Worm (Caenorhabditis elegans): ENCODE results near the gene R09E10.6.
A peak's percentile ranks its signal among the peaks of the same experiment; 100 is the strongest.

Gene R09E10.6

DNA sequence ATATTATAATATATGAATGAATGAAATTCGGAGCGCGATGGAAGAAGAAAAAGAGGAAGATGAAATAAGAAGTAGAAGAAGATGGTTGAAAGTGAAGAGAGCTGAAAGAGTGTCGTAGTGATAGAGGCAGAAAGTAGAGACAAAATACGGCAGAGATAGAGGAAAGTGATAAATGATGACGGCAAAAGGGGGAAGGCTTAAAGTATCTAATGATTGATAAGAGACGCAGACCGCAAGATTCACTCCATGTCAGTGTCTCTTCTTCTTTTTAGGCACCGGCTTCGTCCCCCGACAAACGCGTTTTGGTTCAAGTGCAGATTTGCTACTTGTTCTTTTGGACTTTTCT lies 48.4 kb upstream of the R09E10.6 start (continued):
- TF ChIP-seq snu-23 (GFP tag; optimal IDR thresholded peaks at IDR 0.05) (peak; percentile 47), F16B12.6 (tag; optimal IDR thresholded peaks at IDR 0.05) (no peak), ceh-90 (tag; optimal IDR thresholded peaks at IDR 0.05) (no peak), fkh-4 (tag; optimal IDR thresholded peaks at IDR 0.05; ENCODE audit: borderline replicate concordance) (no peak), rnt-1 (tag; optimal IDR thresholded peaks at IDR 0.05) (peak; percentile 71), fkh-10 (GFP tag; optimal IDR thresholded peaks at IDR 0.05) (no peak), swsn-7 (tag; optimal IDR thresholded peaks at IDR 0.05) (peak; percentile 64), zip-4 (GFP tag; optimal IDR thresholded peaks at IDR 0.05) (no peak), fkh-8 (tag; optimal IDR thresholded peaks at IDR 0.05) (peak; percentile 88), ztf-4 (tag; optimal IDR thresholded peaks at IDR 0.05) (no peak), C34B4.2 (tag; optimal IDR thresholded peaks at IDR 0.05) (no peak), efl-3 (GFP tag; optimal IDR thresholded peaks at IDR 0.05) (no peak), elt-3 (tag; optimal IDR thresholded peaks at IDR 0.05) (peak in 3 of 6 experiments; percentile 39 to 90 (median 60)), lin-35 (GFP tag; optimal IDR thresholded peaks at IDR 0.05) (peak in 1 of 2 experiments; percentile 50), mdl-1 (tag; optimal IDR thresholded peaks at IDR 0.05) (peak in 1 of 2 experiments; percentile 45), blmp-1 (tag; optimal IDR thresholded peaks at IDR 0.05) (peak; percentile 98), mep-1 (tag; optimal IDR thresholded peaks at IDR 0.05) (no peak), egl-27 (tag; optimal IDR thresholded peaks at IDR 0.05) (peak in 1 of 2 experiments; percentile 45), nhr-237 (tag; optimal IDR thresholded peaks at IDR 0.05) (no peak), alr-1 (tag; optimal IDR thresholded peaks at IDR 0.05; ENCODE audit: borderline replicate concordance) (no peak), pag-3 (tag; optimal IDR thresholded peaks at IDR 0.05; ENCODE audit: borderline replicate concordance, insufficient read depth) (no peak), hlh-17 (GFP tag; optimal IDR thresholded peaks at IDR 0.05; ENCODE audit: borderline replicate concordance) (no peak), mab-9 (GFP tag; IDR thresholded peaks at IDR 0.05) (0 out of 2 replicates have a peak, but pooled peaks have one; percentile 10), aly-2 (tag; optimal IDR thresholded peaks at IDR 0.05) (no peak), hpl-2 (GFP tag; optimal IDR thresholded peaks at IDR 0.05) (peak; percentile 15), unc-98 (GFP tag; IDR thresholded peaks at IDR 0.05) (no peak), ztf-11 (tag; optimal IDR thresholded peaks at IDR 0.05) (no peak), vab-15 (tag; optimal IDR thresholded peaks at IDR 0.05) (no peak), nhr-85 (tag) (peak; percentile 68), nhr-47 (tag; optimal IDR thresholded peaks at IDR 0.05) (peak; percentile 67), nhr-28 (tag; optimal IDR thresholded peaks at IDR 0.05) (no peak), dsc-1 (tag; optimal IDR thresholded peaks at IDR 0.05) (peak; percentile 64), zag-1 (tag; optimal IDR thresholded peaks at IDR 0.05) (no peak), egl-13 (tag; optimal IDR thresholded peaks at IDR 0.05) (peak; percentile 75), lin-39 (tag; optimal IDR thresholded peaks at IDR 0.05) (peak; percentile 67), ceh-82 (tag; optimal IDR thresholded peaks at IDR 0.05) (peak in 1 of 3 experiments; percentile 40), nhr-71 (tag; optimal IDR thresholded peaks at IDR 0.05) (peak; percentile 85)

- TF ChIP-seq irx-1 (tag; optimal IDR thresholded peaks at IDR 0.05) (no peak), lin-39 (tag; optimal IDR thresholded peaks at IDR 0.05) (peak; percentile 64), ceh-63 (GFP tag; optimal IDR thresholded peaks at IDR 0.05) (no peak), xbp-1 (tag; optimal IDR thresholded peaks at IDR 0.05) (no peak), skn-1 (tag; optimal IDR thresholded peaks at IDR 0.05) (peak; percentile 4), ceh-82 (tag; optimal IDR thresholded peaks at IDR 0.05) (peak in 1 of 3 experiments; percentile 53), fkh-4 (tag; optimal IDR thresholded peaks at IDR 0.05; ENCODE audit: borderline replicate concordance) (no peak), lin-14 (GFP tag; optimal IDR thresholded peaks at IDR 0.05) (peak; percentile 9), unc-86 (tag; optimal IDR thresholded peaks at IDR 0.05) (peak; percentile 62), unc-98 (GFP tag; IDR thresholded peaks at IDR 0.05) (no peak), ztf-11 (tag; optimal IDR thresholded peaks at IDR 0.05) (peak in 1 of 2 experiments; percentile 27), fkh-10 (GFP tag; optimal IDR thresholded peaks at IDR 0.05) (peak; percentile 48), sptf-1 (tag; optimal IDR thresholded peaks at IDR 0.05) (no peak), unc-130 (tag; optimal IDR thresholded peaks at IDR 0.05) (peak; percentile 35), ces-1 (GFP tag; optimal IDR thresholded peaks at IDR 0.05) (peak; percentile 34), Y116A8C.19 (tag; optimal IDR thresholded peaks at IDR 0.05; ENCODE audit: borderline replicate concordance) (no peak), mef-2 (tag; optimal IDR thresholded peaks at IDR 0.05) (peak; percentile 9), nhr-19 (GFP tag; conservative IDR thresholded peaks at IDR 0.05) (peak; percentile 36; the same call in 1 of the 2 replicates), mdl-1 (tag; optimal IDR thresholded peaks at IDR 0.05) (peak in 1 of 2 experiments; percentile 18), rnt-1 (tag; optimal IDR thresholded peaks at IDR 0.05) (peak; percentile 72), elt-3 (tag; optimal IDR thresholded peaks at IDR 0.05) (no peak), sox-4 (tag; optimal IDR thresholded peaks at IDR 0.05) (no peak)
Measured at ce11 chrIV:10341618-10342360, 47.9 kb upstream of the R09E10.6 start.

Measured in whole organism, L1 larva.